Fruit fly (Drosophila melanogaster): ENCODE results near the gene BI-1.

The BI-1 gene

DNA sequence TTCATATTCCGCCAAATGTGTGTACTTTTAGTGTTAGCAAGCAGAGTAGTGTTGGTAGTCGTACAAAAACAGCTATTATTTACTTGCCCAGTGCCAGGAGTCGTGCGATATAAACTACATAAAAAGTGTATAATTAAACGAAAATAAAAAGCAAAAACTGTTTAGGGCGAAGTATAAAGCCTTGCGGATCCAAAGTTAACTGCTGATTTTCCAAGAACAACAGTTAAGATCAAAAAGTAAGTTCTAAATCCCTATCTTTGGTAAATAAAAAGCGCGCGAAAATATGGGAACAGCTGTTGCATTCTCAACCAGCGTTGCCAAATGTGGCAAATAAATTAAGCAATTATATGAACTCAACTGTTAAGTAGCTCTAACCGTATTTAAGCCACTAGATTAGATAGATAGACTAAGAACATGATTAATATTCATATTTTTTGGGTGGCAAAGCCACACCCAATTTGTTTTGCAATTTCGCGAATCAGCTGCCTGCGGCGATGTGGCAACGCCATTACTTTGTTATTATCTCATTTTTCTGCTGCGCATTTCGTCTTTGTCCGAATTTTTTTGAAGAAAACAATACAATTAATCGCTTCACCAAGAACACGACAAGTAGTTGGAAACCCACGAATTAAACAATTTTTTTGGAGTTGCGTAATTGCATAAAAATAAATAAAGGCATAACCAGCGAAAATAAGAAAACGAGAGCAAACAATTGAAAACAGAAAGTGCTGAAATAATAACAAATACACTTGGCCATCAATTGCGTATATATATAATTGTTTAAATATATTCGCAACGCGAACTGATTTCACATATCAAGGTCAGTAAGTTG is 31.7 kb upstream of the BI-1 start, which contains the start of the genes Prim1 and CG7083 (continued):
- TF ChIP-seq CG13287 (GFP tag; IDR thresholded peaks at IDR 0.05; ENCODE audit: partially characterized antibody) (peak; percentile 43), gt (GFP tag; IDR thresholded peaks at IDR 0.05) (no peak), Kr (GFP tag; optimal IDR thresholded peaks at IDR 0.05) (no peak), CG10209 (GFP tag; optimal IDR thresholded peaks at IDR 0.05) (peak; percentile 62), CG12071 (GFP tag; optimal IDR thresholded peaks at IDR 0.05) (no peak), kni (GFP tag; optimal IDR thresholded peaks at IDR 0.05) (peak; percentile 39), tx (GFP tag; optimal IDR thresholded peaks at IDR 0.05) (peak; percentile 66), repo (GFP tag; optimal IDR thresholded peaks at IDR 0.05) (peak; percentile 16), CG10979 (tag; optimal IDR thresholded peaks at IDR 0.05) (peak; percentile 50), wek (GFP tag; optimal IDR thresholded peaks at IDR 0.05) (peak; percentile 44), CG14667 (GFP tag; IDR thresholded peaks at IDR 0.05) (no peak), lola (GFP tag; optimal IDR thresholded peaks at IDR 0.05) (peak in 1 of 3 experiments; percentile 55), Ptx1 (GFP tag; IDR thresholded peaks at IDR 0.05) (peak; percentile 43; the same call in 1 of the 2 replicates), sug (tag; optimal IDR thresholded peaks at IDR 0.05) (peak; percentile 67), Deaf1 (tag; optimal IDR thresholded peaks at IDR 0.05) (no peak), CG6813 (GFP tag; optimal IDR thresholded peaks at IDR 0.05) (peak; percentile 26), Dref (GFP tag; IDR thresholded peaks at IDR 0.05) (no peak), Ets65A (GFP tag) (peak; percentile 72), chm (GFP tag; IDR thresholded peaks at IDR 0.05) (no peak), bbx (GFP tag; IDR thresholded peaks at IDR 0.05; ENCODE audit: partially characterized antibody) (peak; percentile 45), Aef1 (GFP tag; IDR thresholded peaks at IDR 0.05) (peak; percentile 22; the same call in 1 of the 3 replicates), CG10543 (GFP tag; optimal IDR thresholded peaks at IDR 0.05) (peak; percentile 76), usp (GFP tag; optimal IDR thresholded peaks at IDR 0.05) (no peak), NfI (GFP tag; optimal IDR thresholded peaks at IDR 0.05) (peak; percentile 60), CG4404 (GFP tag; IDR thresholded peaks at IDR 0.05) (no peak), lbe (GFP tag; optimal IDR thresholded peaks at IDR 0.05) (peak; percentile 46), abd-A (tag; optimal IDR thresholded peaks at IDR 0.05) (no peak), CG18476 (GFP tag; optimal IDR thresholded peaks at IDR 0.05) (peak; percentile 27), CG6791 (GFP tag; IDR thresholded peaks at IDR 0.05; ENCODE audit: partially characterized antibody) (no peak), slbo (GFP tag; IDR thresholded peaks at IDR 0.05) (peak; percentile 75), C15 (GFP tag; IDR thresholded peaks at IDR 0.05) (no peak), az2 (GFP tag; optimal IDR thresholded peaks at IDR 0.05) (peak; percentile 63), CG42726 (GFP tag; IDR thresholded peaks at IDR 0.05; ENCODE audit: partially characterized antibody) (no peak), btn (GFP tag; optimal IDR thresholded peaks at IDR 0.05) (no peak), Jarid2 (GFP tag; optimal IDR thresholded peaks at IDR 0.05) (no peak), knrl (GFP tag; IDR thresholded peaks at IDR 0.05; ENCODE audit: partially characterized antibody) (no peak), p53 (GFP tag; optimal IDR thresholded peaks at IDR 0.05) (no peak), CG9215 (GFP tag; IDR thresholded peaks at IDR 0.05) (peak; percentile 27; the same call in 1 of the 2 replicates), Neu2 (GFP tag; optimal IDR thresholded peaks at IDR 0.05; ENCODE audit: borderline replicate concordance) (no peak), Dek (tag; optimal IDR thresholded peaks at IDR 0.05) (no peak), pnt (GFP tag; optimal IDR thresholded peaks at IDR 0.05) (peak; percentile 33), aop (GFP tag; IDR thresholded peaks at IDR 0.05) (no peak), onecut (GFP tag; IDR thresholded peaks at IDR 0.05) (peak; percentile 24; the same call in 1 of the 2 replicates), CG11093 (GFP tag; IDR thresholded peaks at IDR 0.05) (no peak), scrt (GFP tag; optimal IDR thresholded peaks at IDR 0.05) (peak; percentile 75), ftz-f1 (GFP tag; optimal IDR thresholded peaks at IDR 0.05) (peak; percentile 0), CG10267 (tag; optimal IDR thresholded peaks at IDR 0.05) (peak; percentile 94), Nf-YB (GFP tag; optimal IDR thresholded peaks at IDR 0.05) (no peak)
